Fruit fly (Drosophila melanogaster): ENCODE measurements around the gene CG9672.

DNA sequence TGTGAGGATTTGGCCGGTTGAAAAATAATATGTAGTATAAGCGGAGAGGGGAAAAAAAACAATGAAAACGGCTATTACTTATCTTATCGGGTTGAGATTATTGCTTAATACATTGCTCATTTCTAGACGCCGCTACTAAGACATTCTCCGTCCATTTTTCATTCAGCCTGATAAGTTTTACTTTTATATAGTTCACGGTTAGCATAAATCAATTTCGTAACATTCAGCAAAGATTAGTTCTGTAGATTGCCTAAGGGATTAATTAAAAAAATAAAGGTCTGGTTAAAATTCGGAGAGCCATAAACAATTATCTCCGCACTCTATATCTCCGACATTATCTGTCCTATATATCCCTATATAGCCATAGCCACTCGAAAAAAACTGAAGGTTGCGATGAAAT is 40.8 kb upstream of the CG9672 start:
- TF ChIP-seq psq (optimal IDR thresholded peaks at IDR 0.05) (no peak), Sin3A (optimal IDR thresholded peaks at IDR 0.05) (no peak), h (optimal IDR thresholded peaks at IDR 0.05) (no peak), ttk (optimal IDR thresholded peaks at IDR 0.05) (no peak), Myc (optimal IDR thresholded peaks at IDR 0.05) (no peak)
